Fruit fly (Drosophila melanogaster) whole organism, embryonic: ENCODE results near the gene D1.

Source experiments
- Abd-B ChIP-seq: fragments of 200-800 bp; sonication (Bioruptor generic); optimal IDR thresholded peaks from 2 replicates; lab custom pipeline; 2018; ENCODE audit warnings: missing biosample characterization, mild to moderate bottlenecking, missing genetic modification characterization, moderate library complexity
- Antp ChIP-seq: fragments of 200-800 bp; sonication (Bioruptor generic); optimal IDR thresholded peaks from 3 replicates; lab custom pipeline; 2016; ENCODE audit warnings: missing biosample characterization, missing genetic modification characterization
- Atf6 ChIP-seq: fragments of 200-800 bp; sonication (Bioruptor generic); IDR thresholded peaks from 2 replicates; pipeline ENCODE4 v1.3.6; 2022; ENCODE audit warnings: missing biosample characterization, missing genetic modification characterization
- BEAF-32 ChIP-seq: fragments of 200-800 bp; sonication (Bioruptor generic); optimal IDR thresholded peaks from 3 replicates; lab custom pipeline; 2017; ENCODE audit warnings: missing biosample characterization, missing genetic modification characterization, mild to moderate bottlenecking, moderate library complexity, missing genetic modification reagents
- CG1024 ChIP-seq: fragments of 200-800 bp; sonication (Bioruptor generic); IDR thresholded peaks from 2 replicates; pipeline ENCODE4 v1.3.6; 2022; ENCODE audit warnings: missing biosample characterization, missing genetic modification characterization
- CG11723 ChIP-seq: fragments of 200-800 bp; sonication (Bioruptor generic); optimal IDR thresholded peaks from 2 replicates; lab custom pipeline; 2017; ENCODE audit warnings: missing biosample characterization, mild to moderate bottlenecking, missing genetic modification characterization
- CG12219 ChIP-seq: fragments of 200-800 bp; sonication (Bioruptor generic); optimal IDR thresholded peaks from 3 replicates; lab custom pipeline; 2018; ENCODE audit warnings: missing biosample characterization, mild to moderate bottlenecking, missing genetic modification characterization
- CG12659 ChIP-seq: fragments of 200-800 bp; sonication (Bioruptor generic); optimal IDR thresholded peaks from 3 replicates; lab custom pipeline; 2017; ENCODE audit warnings: mild to moderate bottlenecking, missing biosample characterization, missing genetic modification reagents, missing genetic modification characterization
- CG12769 ChIP-seq: fragments of 200-800 bp; sonication (Bioruptor generic); optimal IDR thresholded peaks from 2 replicates; lab custom pipeline; 2019; ENCODE audit warnings: missing biosample characterization, mild to moderate bottlenecking, missing genetic modification characterization, moderate library complexity
- CG13287 ChIP-seq: fragments of 200-800 bp; sonication (Bioruptor generic); IDR thresholded peaks from 2 replicates; pipeline ENCODE4 v1.3.6; 2022; ENCODE audit warnings: missing biosample characterization, missing genetic modification characterization; ENCODE audit not compliant: partially characterized antibody
- CG2712 ChIP-seq: fragments of 200-800 bp; optimal IDR thresholded peaks from 3 replicates; lab custom pipeline; 2019; ENCODE audit warnings: missing biosample characterization, mild to moderate bottlenecking, missing genetic modification characterization, moderate library complexity
- CG30431 ChIP-seq: fragments of 200-800 bp; sonication (Bioruptor generic); optimal IDR thresholded peaks from 2 replicates; lab custom pipeline; 2017; ENCODE audit warnings: missing biosample characterization, missing genetic modification characterization
- CG31388 ChIP-seq: fragments of 200-800 bp; sonication (Bioruptor generic); optimal IDR thresholded peaks from 2 replicates; lab custom pipeline; 2016; ENCODE audit warnings: missing biosample characterization, missing genetic modification characterization
- CG3838 ChIP-seq: fragments of 200-800 bp; sonication (Bioruptor generic); optimal IDR thresholded peaks from 3 replicates; lab custom pipeline; 2016; ENCODE audit warnings: missing biosample characterization, missing genetic modification characterization
- CG4424 ChIP-seq: fragments of 200-800 bp; sonication (Bioruptor generic); optimal IDR thresholded peaks from 3 replicates; lab custom pipeline; 2016; ENCODE audit warnings: missing biosample characterization, missing genetic modification characterization
- CG4617 ChIP-seq: fragments of 200-800 bp; sonication (Bioruptor generic); optimal IDR thresholded peaks from 3 replicates; lab custom pipeline; 2016; ENCODE audit warnings: missing biosample characterization, missing genetic modification characterization, borderline replicate concordance
- CG6254 ChIP-seq: fragments of 200-800 bp; sonication (Bioruptor generic); optimal IDR thresholded peaks from 3 replicates; lab custom pipeline; 2017; ENCODE audit warnings: mild to moderate bottlenecking, missing biosample characterization, missing genetic modification reagents, missing genetic modification characterization
- CG6683 ChIP-seq: fragments of 200-800 bp; sonication (Bioruptor generic); optimal IDR thresholded peaks from 2 replicates; lab custom pipeline; 2017; ENCODE audit warnings: missing biosample characterization, mild to moderate bottlenecking, missing genetic modification characterization, missing genetic modification reagents
- CG8359 ChIP-seq: fragments of 200-800 bp; sonication (Bioruptor generic); optimal IDR thresholded peaks from 2 replicates; lab custom pipeline; 2017; ENCODE audit warnings: missing biosample characterization, mild to moderate bottlenecking, missing genetic modification characterization, borderline replicate concordance
- CG9609 ChIP-seq: fragments of 200-800 bp; sonication (Bioruptor generic); optimal IDR thresholded peaks from 3 replicates; lab custom pipeline; 2016; ENCODE audit warnings: missing biosample characterization, missing genetic modification characterization
- CG9797 ChIP-seq: fragments of 200-800 bp; sonication (Bioruptor generic); optimal IDR thresholded peaks from 3 replicates; lab custom pipeline; 2018; ENCODE audit warnings: missing biosample characterization, mild to moderate bottlenecking, missing genetic modification characterization
- D19A ChIP-seq: fragments of 200-800 bp; optimal IDR thresholded peaks from 3 replicates; lab custom pipeline; 2019; ENCODE audit warnings: missing biosample characterization, mild to moderate bottlenecking, missing genetic modification characterization, moderate library complexity
- Dad ChIP-seq: fragments of 200-800 bp; sonication (Bioruptor generic); optimal IDR thresholded peaks from 3 replicates; lab custom pipeline; 2016; ENCODE audit warnings: missing biosample characterization, missing genetic modification characterization
- Deaf1 ChIP-seq: fragments of 200-800 bp; optimal IDR thresholded peaks from 3 replicates; lab custom pipeline; 2019; ENCODE audit warnings: missing biosample characterization, mild to moderate bottlenecking, missing genetic modification characterization, moderate library complexity
- Fer1 ChIP-seq: fragments of 200-800 bp; sonication (Bioruptor generic); optimal IDR thresholded peaks from 2 replicates; lab custom pipeline; 2017; ENCODE audit warnings: missing biosample characterization, mild to moderate bottlenecking, missing genetic modification characterization
- GATAe ChIP-seq: fragments of 200-800 bp; sonication (Bioruptor generic); conservative IDR thresholded peaks from 2 replicates; pipeline ENCODE4 v1.3.6; 2022; ENCODE audit warnings: missing biosample characterization, missing genetic modification characterization
- Jarid2 ChIP-seq: fragments of 200-800 bp; sonication (Bioruptor generic); optimal IDR thresholded peaks from 3 replicates; lab custom pipeline; 2017; ENCODE audit warnings: mild to moderate bottlenecking, missing biosample characterization, missing genetic modification reagents, missing genetic modification characterization
- MTF-1 ChIP-seq: fragments of 200-800 bp; sonication (Bioruptor generic); optimal IDR thresholded peaks from 2 replicates; lab custom pipeline; 2018; ENCODE audit warnings: missing biosample characterization, mild to moderate bottlenecking, missing genetic modification characterization, borderline replicate concordance
- Sin3A ChIP-seq: fragments of >200 bp; optimal IDR thresholded peaks from 2 replicates; lab custom pipeline; 2018
- Spps ChIP-seq: fragments of 200-800 bp; sonication (Bioruptor generic); optimal IDR thresholded peaks from 2 replicates; lab custom pipeline; 2018; ENCODE audit warnings: missing biosample characterization, mild to moderate bottlenecking, missing genetic modification characterization
- Trl ChIP-seq, 3 experiments: fragments of >200 bp in 2 of 3; fragments of 200-800 bp in 1 of 3; sonication (Bioruptor generic) in 1 of 3; optimal IDR thresholded peaks; 2 replicates in 1 of 3; 3 replicates in 2 of 3; lab custom pipeline; 2016 to 2017; ENCODE audit warnings: missing biosample characterization in 1 of 3, missing genetic modification characterization in 1 of 3
- cwo ChIP-seq: fragments of 200-800 bp; sonication (Bioruptor generic); optimal IDR thresholded peaks from 3 replicates; lab custom pipeline; 2017; ENCODE audit warnings: missing biosample characterization, missing genetic modification characterization, mild to moderate bottlenecking, moderate library complexity, missing genetic modification reagents
- dmrt99B ChIP-seq: fragments of 200-800 bp; sonication (Bioruptor generic); optimal IDR thresholded peaks from 2 replicates; lab custom pipeline; 2018; ENCODE audit warnings: missing biosample characterization, mild to moderate bottlenecking, missing genetic modification characterization, moderate library complexity
- fd96Cb ChIP-seq: fragments of 200-800 bp; sonication (Bioruptor generic); optimal IDR thresholded peaks from 2 replicates; lab custom pipeline; 2018; ENCODE audit warnings: missing biosample characterization, mild to moderate bottlenecking, missing genetic modification characterization, moderate library complexity
- gcm2 ChIP-seq: fragments of 200-800 bp; sonication (Bioruptor generic); optimal IDR thresholded peaks from 2 replicates; lab custom pipeline; 2016; ENCODE audit warnings: missing biosample characterization, missing genetic modification characterization
- lilli ChIP-seq: fragments of 200-800 bp; sonication (Bioruptor generic); optimal IDR thresholded peaks from 3 replicates; lab custom pipeline; 2016; ENCODE audit warnings: missing biosample characterization, missing genetic modification characterization
- luna ChIP-seq: fragments of 200-800 bp; sonication (Bioruptor generic); optimal IDR thresholded peaks from 2 replicates; lab custom pipeline; 2016; ENCODE audit warnings: missing biosample characterization, missing genetic modification characterization
- maf-S ChIP-seq: fragments of 200-800 bp; sonication (Bioruptor generic); optimal IDR thresholded peaks from 2 replicates; lab custom pipeline; 2016; ENCODE audit warnings: missing biosample characterization, missing genetic modification characterization
- nom ChIP-seq: fragments of 200-800 bp; sonication (Bioruptor generic); optimal IDR thresholded peaks from 2 replicates; lab custom pipeline; 2017; ENCODE audit warnings: missing biosample characterization, missing genetic modification characterization, mild to moderate bottlenecking, moderate library complexity, missing genetic modification reagents
- pan ChIP-seq, 4 experiments: fragments of >200 bp in 3 of 4; fragments of 200-800 bp in 1 of 4; sonication (Bioruptor generic) in 1 of 4; optimal IDR thresholded peaks in 3 of 4; IDR thresholded peaks in 1 of 4; 2 replicates each; pipeline versions ENCODE4 v1.3.6 to Lab custom; 2017 to 2022; ENCODE audit warnings: missing biosample characterization in 2 of 4, missing genetic modification characterization in 2 of 4, mixed read lengths in 1 of 4
- sens ChIP-seq: fragments of 200-800 bp; sonication (Bioruptor generic); peaks from one replicate; lab custom pipeline; 2016; ENCODE audit warnings: missing biosample characterization, missing genetic modification characterization
- seq ChIP-seq: fragments of 200-800 bp; sonication (Bioruptor generic); IDR thresholded peaks from 2 replicates; pipeline ENCODE4 v1.3.6; 2022; ENCODE audit warnings: missing biosample characterization, missing genetic modification characterization
- sisA ChIP-seq: fragments of 200-800 bp; sonication (Bioruptor generic); IDR thresholded peaks from 2 replicates; pipeline ENCODE4 v1.3.6; 2022; ENCODE audit warnings: missing biosample characterization, missing genetic modification characterization
- sob ChIP-seq: fragments of 200-800 bp; sonication (Bioruptor generic); IDR thresholded peaks from 2 replicates; pipeline ENCODE4 v1.3.6; 2022; ENCODE audit warnings: missing biosample characterization, missing genetic modification characterization
- sug ChIP-seq: fragments of 200-800 bp; optimal IDR thresholded peaks from 2 replicates; lab custom pipeline; 2019; ENCODE audit warnings: missing biosample characterization, mild to moderate bottlenecking, missing genetic modification characterization, moderate library complexity
- tgo ChIP-seq: fragments of 200-800 bp; sonication (Bioruptor generic); IDR thresholded peaks from 3 replicates; pipeline ENCODE4 v1.3.6; 2022; ENCODE audit warnings: missing biosample characterization, missing genetic modification characterization
- tna ChIP-seq: fragments of 200-800 bp; sonication (Bioruptor generic); IDR thresholded peaks from 2 replicates; pipeline ENCODE4 v1.3.6; 2022; ENCODE audit warnings: missing biosample characterization, missing genetic modification characterization; ENCODE audit not compliant: partially characterized antibody
- vfl ChIP-seq: fragments of 200-800 bp; sonication (Bioruptor generic); optimal IDR thresholded peaks from 2 replicates; lab custom pipeline; 2016; ENCODE audit warnings: missing biosample characterization, missing genetic modification characterization

Gene D1

DNA sequence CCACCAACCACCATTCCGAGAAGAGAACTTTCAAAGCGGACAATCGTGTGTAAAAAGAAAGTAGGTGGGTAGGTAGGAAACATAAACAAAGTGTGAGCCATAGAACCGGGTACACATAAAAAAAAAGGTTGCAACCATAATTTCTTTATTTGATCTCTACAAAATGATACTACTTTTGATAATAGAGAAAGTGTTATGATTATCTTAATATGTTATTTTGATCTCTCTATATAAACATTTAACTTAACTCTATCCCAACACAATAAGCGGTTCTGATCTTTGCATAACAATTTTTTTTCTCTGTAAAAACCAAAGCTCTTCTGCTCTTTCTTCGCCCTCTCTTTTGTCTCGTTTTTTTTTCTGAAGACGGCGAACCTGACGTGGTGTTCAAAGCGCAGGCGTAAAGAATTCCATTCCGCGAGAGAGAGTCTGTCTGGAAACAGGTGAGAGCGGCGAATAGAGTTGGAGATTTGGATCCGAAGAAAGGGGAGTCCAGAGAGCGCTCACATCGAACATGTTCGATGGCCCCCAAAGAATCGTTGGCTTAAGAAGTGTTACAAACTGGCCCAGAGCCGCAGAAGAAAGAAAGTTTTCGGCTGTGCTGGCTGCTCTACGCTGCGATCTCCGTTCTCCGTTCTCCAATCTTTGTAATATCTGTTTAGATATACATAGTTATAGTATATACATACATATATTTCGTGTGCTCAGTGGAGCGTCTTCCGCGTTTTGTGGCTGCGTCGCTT lies 6.6 kb upstream of the D1 start (continued):
- TF ChIP-seq Jarid2 (GFP tag; lab: Kevin White, UChicago): no peak
- TF ChIP-seq vfl (GFP tag; lab: Kevin White, UChicago): peak; percentile 17
- peak; percentile 65 for TF ChIP-seq CG8359 (GFP tag; lab: Kevin White, UChicago)
- no peak for TF ChIP-seq CG4617 (GFP tag; lab: Kevin White, UChicago)
- peak; percentile 57 for TF ChIP-seq D19A
- no peak; the same call in 1 of the 2 replicates for TF ChIP-seq seq (GFP tag; lab: Robert Waterston, UW)
- peak; percentile 81 for TF ChIP-seq Spps (tag; lab: Kevin White, UChicago)
- TF ChIP-seq Trl (optimal IDR thresholded peaks at IDR 0.05; lab: Kevin White, UChicago): peak; percentile 22 to 64
- TF ChIP-seq Trl (GFP tag; optimal IDR thresholded peaks at IDR 0.05; lab: Kevin White, UChicago): peak; percentile 43
- TF ChIP-seq dmrt99B (tag; lab: Kevin White, UChicago): peak; percentile 78
- TF ChIP-seq tgo (GFP tag; lab: Robert Waterston, UW): peak; percentile 15; the same call in 1 of the 3 replicates
- TF ChIP-seq CG6683 (GFP tag; lab: Kevin White, UChicago): peak; percentile 23
- TF ChIP-seq CG11723 (GFP tag; lab: Kevin White, UChicago): peak; percentile 64
- TF ChIP-seq CG3838 (GFP tag; lab: Kevin White, UChicago): no peak
- peak; percentile 31 for TF ChIP-seq Dad
- TF ChIP-seq MTF-1: peak; percentile 14
- no peak for TF ChIP-seq tna (GFP tag; lab: Robert Waterston, UW)
- no peak for TF ChIP-seq Deaf1 (tag; lab: Kevin White, UChicago)
- TF ChIP-seq CG13287: no peak
- no peak for TF ChIP-seq GATAe (GFP tag; lab: Robert Waterston, UW)
- TF ChIP-seq pan (optimal IDR thresholded peaks at IDR 0.05; lab: Kevin White, UChicago): no peak
- TF ChIP-seq pan (GFP tag; optimal IDR thresholded peaks at IDR 0.05 in 1 of 2, IDR thresholded peaks at IDR 0.05 in 1 of 2): peak in 1 of 2 experiments; percentile 18
- TF ChIP-seq CG4424: peak; percentile 67
- TF ChIP-seq CG12219: peak; percentile 67
- no peak for TF ChIP-seq CG9797 (GFP tag; lab: Kevin White, UChicago)
- no peak for TF ChIP-seq maf-S
- TF ChIP-seq sug: no peak
- no peak for TF ChIP-seq Fer1 (GFP tag; lab: Kevin White, UChicago)
- peak; percentile 14 for TF ChIP-seq Abd-B (GFP tag; lab: Kevin White, UChicago)
- TF ChIP-seq fd96Cb (tag; lab: Kevin White, UChicago): peak; percentile 69
- TF ChIP-seq nom (GFP tag; lab: Kevin White, UChicago): peak; percentile 61
- TF ChIP-seq CG1024 (GFP tag; lab: Robert Waterston, UW): peak; percentile 47; the same call in 1 of the 2 replicates
- TF ChIP-seq luna (GFP tag; lab: Kevin White, UChicago): no peak
- peak; percentile 17 for TF ChIP-seq cwo (GFP tag; lab: Kevin White, UChicago)
- TF ChIP-seq sens: peak; percentile 98
- peak; percentile 69 for TF ChIP-seq sisA (GFP tag; lab: Robert Waterston, UW)
- TF ChIP-seq CG2712 (tag; lab: Kevin White, UChicago): peak; percentile 86
- TF ChIP-seq Atf6 (GFP tag; lab: Robert Waterston, UW): peak; percentile 53; the same call in 1 of the 2 replicates
- peak; percentile 30 for TF ChIP-seq lilli (GFP tag; lab: Kevin White, UChicago)
- TF ChIP-seq CG12659 (GFP tag; lab: Kevin White, UChicago): peak; percentile 23
- TF ChIP-seq CG6254 (GFP tag; lab: Kevin White, UChicago): peak; percentile 78
- no peak for TF ChIP-seq CG9609 (GFP tag; lab: Kevin White, UChicago)
- TF ChIP-seq Antp (GFP tag; lab: Kevin White, UChicago): peak; percentile 8
- peak; percentile 55; the same call in 1 of the 2 replicates for TF ChIP-seq sob (GFP tag; lab: Robert Waterston, UW)
- no peak for TF ChIP-seq CG30431
- no peak for TF ChIP-seq BEAF-32
- no peak for TF ChIP-seq CG12769
- no peak for TF ChIP-seq CG31388
- TF ChIP-seq gcm2 (GFP tag; lab: Kevin White, UChicago): no peak
- no peak for TF ChIP-seq Sin3A
